Fruit fly (Drosophila melanogaster): ENCODE measurements around the gene CG42818.

The CG42818 gene

DNA sequence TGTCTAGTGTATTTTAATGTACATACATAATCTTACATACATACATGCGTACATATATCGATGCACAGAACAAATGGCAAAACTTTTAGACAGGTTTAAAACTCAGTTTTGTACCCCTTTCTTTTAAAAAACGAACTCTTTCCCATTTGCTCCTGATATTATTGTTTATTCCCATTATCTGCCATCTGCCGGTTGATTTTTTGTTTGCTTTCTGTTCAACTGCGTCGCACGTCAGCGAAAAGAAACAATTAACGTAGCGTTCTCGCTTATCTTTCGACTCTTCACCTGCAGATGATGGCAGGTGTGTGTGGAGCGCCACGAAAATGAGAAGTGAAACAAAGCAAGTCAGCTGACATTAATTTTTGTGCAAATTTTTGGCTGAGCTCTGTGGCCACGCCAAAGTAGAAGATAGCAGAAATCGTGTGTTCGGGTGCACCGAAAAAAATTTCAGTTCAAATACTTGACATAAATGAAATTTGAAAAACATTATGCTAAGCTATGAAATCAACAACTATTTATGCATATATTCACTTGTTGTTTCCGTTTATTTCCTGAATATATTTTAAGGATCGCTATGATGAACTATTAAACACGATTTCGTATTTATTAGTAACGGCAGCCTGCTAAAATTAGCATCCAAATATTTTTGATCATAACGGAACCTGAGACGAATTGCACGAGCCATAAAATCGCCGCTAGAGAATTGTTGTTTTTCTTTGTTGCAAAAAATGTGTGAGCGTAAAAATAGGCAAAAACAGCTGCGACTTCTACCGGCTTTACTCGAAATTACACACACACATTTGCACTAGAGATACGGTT is 29.1 kb downstream of the CG42818 start:
- TF ChIP-seq CHES-1-like (GFP tag; optimal IDR thresholded peaks at IDR 0.05) (peak; percentile 22), pita (GFP tag; optimal IDR thresholded peaks at IDR 0.05) (no peak), CG2120 (GFP tag; optimal IDR thresholded peaks at IDR 0.05) (peak; percentile 67), Med (GFP tag) (peak; percentile 85), CG2678 (tag; optimal IDR thresholded peaks at IDR 0.05) (peak; percentile 36), bcd (GFP tag; optimal IDR thresholded peaks at IDR 0.05) (peak; percentile 46), nmo (GFP tag; optimal IDR thresholded peaks at IDR 0.05) (no peak), Sox100B (GFP tag; optimal IDR thresholded peaks at IDR 0.05) (peak; percentile 37), CG7556 (GFP tag; optimal IDR thresholded peaks at IDR 0.05) (peak; percentile 22), unpg (GFP tag; optimal IDR thresholded peaks at IDR 0.05) (peak; percentile 15), CG3281 (GFP tag; optimal IDR thresholded peaks at IDR 0.05) (peak; percentile 67), Deaf1 (tag; optimal IDR thresholded peaks at IDR 0.05) (peak; percentile 6), cato (GFP tag; optimal IDR thresholded peaks at IDR 0.05; ENCODE audit: borderline replicate concordance) (no peak), Hr3 (GFP tag; optimal IDR thresholded peaks at IDR 0.05) (peak; percentile 16), CG2712 (tag; optimal IDR thresholded peaks at IDR 0.05) (peak; percentile 0), CG18619 (GFP tag; optimal IDR thresholded peaks at IDR 0.05) (peak; percentile 7), zfh1 (GFP tag; IDR thresholded peaks at IDR 0.05) (no peak), Dip3 (GFP tag; optimal IDR thresholded peaks at IDR 0.05) (peak; percentile 37), CG14667 (GFP tag; IDR thresholded peaks at IDR 0.05) (no peak), bab2 (GFP tag; optimal IDR thresholded peaks at IDR 0.05) (peak; percentile 11), HLHmδ (GFP tag; optimal IDR thresholded peaks at IDR 0.05) (no peak), Hsf (GFP tag; optimal IDR thresholded peaks at IDR 0.05) (peak; percentile 36), CG12155 (GFP tag; optimal IDR thresholded peaks at IDR 0.05) (peak; percentile 15), CG9437 (GFP tag; optimal IDR thresholded peaks at IDR 0.05) (peak; percentile 17), CG18011 (GFP tag; optimal IDR thresholded peaks at IDR 0.05) (peak; percentile 16), CG1233 (GFP tag; optimal IDR thresholded peaks at IDR 0.05) (peak; percentile 11), CG10654 (GFP tag; optimal IDR thresholded peaks at IDR 0.05) (no peak), Kr (GFP tag; optimal IDR thresholded peaks at IDR 0.05) (peak; percentile 21), eve (GFP tag; optimal IDR thresholded peaks at IDR 0.05) (peak in 1 of 2 experiments; percentile 48), CG12391 (tag; optimal IDR thresholded peaks at IDR 0.05) (peak; percentile 35), Oli (tag; optimal IDR thresholded peaks at IDR 0.05) (peak; percentile 38), CG17359 (tag; optimal IDR thresholded peaks at IDR 0.05) (peak; percentile 13), CG30403 (GFP tag; optimal IDR thresholded peaks at IDR 0.05) (peak; percentile 37), corto (GFP tag; optimal IDR thresholded peaks at IDR 0.05) (peak; percentile 45), CG3995 (GFP tag; optimal IDR thresholded peaks at IDR 0.05) (peak; percentile 0), CG9727 (GFP tag; optimal IDR thresholded peaks at IDR 0.05) (peak; percentile 52), CG13775 (GFP tag; optimal IDR thresholded peaks at IDR 0.05) (peak; percentile 63), caup (GFP tag; optimal IDR thresholded peaks at IDR 0.05; ENCODE audit: severe bottlenecking) (peak; percentile 1), CG17186 (GFP tag; optimal IDR thresholded peaks at IDR 0.05) (no peak), Myb (GFP tag; optimal IDR thresholded peaks at IDR 0.05) (peak; percentile 4), BtbVII (GFP tag; optimal IDR thresholded peaks at IDR 0.05) (peak; percentile 2), Bdp1 (GFP tag; optimal IDR thresholded peaks at IDR 0.05) (no peak), ind (GFP tag; optimal IDR thresholded peaks at IDR 0.05) (peak; percentile 43), CG7839 (tag; optimal IDR thresholded peaks at IDR 0.05) (peak; percentile 33), HHEX (GFP tag; optimal IDR thresholded peaks at IDR 0.05) (peak; percentile 22), dpn (GFP tag; optimal IDR thresholded peaks at IDR 0.05) (peak in 1 of 2 experiments; percentile 13), fd96Cb (tag; optimal IDR thresholded peaks at IDR 0.05) (peak; percentile 27), PHDP (tag; optimal IDR thresholded peaks at IDR 0.05) (peak; percentile 32)
